Fruit fly (Drosophila melanogaster) whole organism, prepupa: ENCODE results near the gene CG14435.
A peak's percentile ranks its signal among the peaks of the same experiment; 100 is the strongest.

Experiments
- Blimp-1 ChIP-seq: fragments of 200-800 bp; sonication (Bioruptor generic); optimal IDR thresholded peaks from 3 replicates; lab custom pipeline; 2017; ENCODE audit warnings: missing biosample characterization, missing genetic modification characterization, mild to moderate bottlenecking, moderate library complexity, missing genetic modification reagents
- CG11294 ChIP-seq: fragments of 200-800 bp; sonication (Bioruptor generic); IDR thresholded peaks from 2 replicates; pipeline ENCODE4 v1.3.6; 2022; ENCODE audit warnings: missing biosample characterization, missing genetic modification characterization
- CG11762 ChIP-seq: fragments of 200-800 bp; sonication (Bioruptor generic); optimal IDR thresholded peaks from 3 replicates; lab custom pipeline; 2016; ENCODE audit warnings: missing biosample characterization, missing genetic modification characterization; ENCODE audit not compliant: insufficient read depth
- CG11902 ChIP-seq: fragments of 200-800 bp; sonication (Bioruptor generic); optimal IDR thresholded peaks from 3 replicates; lab custom pipeline; 2016; ENCODE audit warnings: missing biosample characterization, missing genetic modification characterization
- CG15336 ChIP-seq: fragments of 200-800 bp; sonication (Bioruptor generic); IDR thresholded peaks from 2 replicates; pipeline ENCODE4 v1.3.6; 2022; ENCODE audit warnings: missing biosample characterization, missing genetic modification characterization
- CG3032 ChIP-seq: fragments of 200-800 bp; optimal IDR thresholded peaks from 2 replicates; lab custom pipeline; 2019; ENCODE audit warnings: missing biosample characterization, mild to moderate bottlenecking, missing genetic modification characterization, moderate library complexity
- CG32006 ChIP-seq: fragments of 200-800 bp; sonication (Bioruptor generic); optimal IDR thresholded peaks from 3 replicates; lab custom pipeline; 2017; ENCODE audit warnings: missing biosample characterization, mild to moderate bottlenecking, missing genetic modification characterization
- CG34406 ChIP-seq: fragments of 200-800 bp; sonication (Bioruptor generic); optimal IDR thresholded peaks from 3 replicates; lab custom pipeline; 2016; ENCODE audit warnings: missing biosample characterization, missing genetic modification characterization
- CG3919 ChIP-seq: fragments of 200-800 bp; sonication (Bioruptor generic); optimal IDR thresholded peaks from 3 replicates; lab custom pipeline; 2016; ENCODE audit warnings: missing biosample characterization, missing genetic modification characterization
- CG6163 ChIP-seq: fragments of 200-800 bp; sonication (Bioruptor generic); IDR thresholded peaks from 3 replicates; pipeline ENCODE4 v1.3.6; 2022; ENCODE audit warnings: missing biosample characterization, missing genetic modification characterization
- CG6276 ChIP-seq: fragments of 200-800 bp; sonication (Bioruptor generic); optimal IDR thresholded peaks from 2 replicates; lab custom pipeline; 2017; ENCODE audit warnings: missing biosample characterization, mild to moderate bottlenecking, missing genetic modification characterization
- CG6792 ChIP-seq: fragments of 200-800 bp; sonication (Bioruptor generic); optimal IDR thresholded peaks from 3 replicates; lab custom pipeline; 2016; ENCODE audit warnings: missing biosample characterization, missing genetic modification characterization
- CG6808 ChIP-seq: fragments of 200-800 bp; sonication (Bioruptor generic); optimal IDR thresholded peaks from 3 replicates; lab custom pipeline; 2017; ENCODE audit warnings: missing biosample characterization, missing genetic modification characterization, mild to moderate bottlenecking, moderate library complexity, missing genetic modification reagents
- CG6854 ChIP-seq: fragments of 200-800 bp; sonication (Bioruptor generic); optimal IDR thresholded peaks from 2 replicates; lab custom pipeline; 2017; ENCODE audit warnings: missing biosample characterization, mild to moderate bottlenecking, missing genetic modification characterization
- CG8119 ChIP-seq: fragments of 200-800 bp; sonication (Bioruptor generic); IDR thresholded peaks from 3 replicates; pipeline ENCODE4 v1.3.6; 2022; ENCODE audit warnings: missing biosample characterization, missing genetic modification characterization
- CG8319 ChIP-seq: fragments of 200-800 bp; sonication (Bioruptor generic); optimal IDR thresholded peaks from 3 replicates; lab custom pipeline; 2016; ENCODE audit warnings: missing biosample characterization, missing genetic modification characterization
- CG8632 ChIP-seq: fragments of 200-800 bp; sonication (Bioruptor generic); optimal IDR thresholded peaks from 3 replicates; lab custom pipeline; 2016; ENCODE audit warnings: missing biosample characterization, missing genetic modification characterization
- Eip78C ChIP-seq: fragments of 200-800 bp; sonication (Bioruptor generic); peaks from one replicate; lab custom pipeline; 2016; ENCODE audit warnings: missing biosample characterization, missing genetic modification characterization
- Eip93F ChIP-seq: fragments of 200-800 bp; sonication (Bioruptor generic); optimal IDR thresholded peaks from 2 replicates; lab custom pipeline; 2016; ENCODE audit warnings: missing biosample characterization, mild to moderate bottlenecking, missing genetic modification characterization
- Ets21C ChIP-seq: fragments of 200-800 bp; sonication (Bioruptor generic); optimal IDR thresholded peaks from 3 replicates; lab custom pipeline; 2016; ENCODE audit warnings: missing biosample characterization, missing genetic modification characterization
- Ets96B ChIP-seq: fragments of 200-800 bp; optimal IDR thresholded peaks from 2 replicates; lab custom pipeline; 2019; ENCODE audit warnings: missing biosample characterization, mild to moderate bottlenecking, missing genetic modification characterization, moderate library complexity
- Gug ChIP-seq: fragments of 200-800 bp; sonication (Bioruptor generic); IDR thresholded peaks from 2 replicates; pipeline ENCODE4 v1.3.6; 2022; ENCODE audit warnings: missing biosample characterization, missing genetic modification characterization
- Hr39 ChIP-seq: fragments of 200-800 bp; sonication (Bioruptor generic); optimal IDR thresholded peaks from 2 replicates; lab custom pipeline; 2016; ENCODE audit warnings: missing biosample characterization, missing genetic modification characterization
- Hr4 ChIP-seq: fragments of 200-800 bp; sonication (Bioruptor generic); optimal IDR thresholded peaks from 3 replicates; lab custom pipeline; 2016; ENCODE audit warnings: missing biosample characterization, missing genetic modification characterization
- Lpt ChIP-seq: fragments of 200-800 bp; sonication (Bioruptor generic); optimal IDR thresholded peaks from 3 replicates; lab custom pipeline; 2016; ENCODE audit warnings: missing biosample characterization, missing genetic modification characterization
- Met ChIP-seq: fragments of 200-800 bp; sonication (Bioruptor generic); optimal IDR thresholded peaks from 3 replicates; lab custom pipeline; 2016; ENCODE audit warnings: missing biosample characterization, missing genetic modification characterization
- OdsH ChIP-seq: fragments of 200-800 bp; sonication (Bioruptor generic); optimal IDR thresholded peaks from 3 replicates; lab custom pipeline; 2016; ENCODE audit warnings: missing biosample characterization, missing genetic modification characterization
- Sox102F ChIP-seq: fragments of 200-800 bp; sonication (Bioruptor generic); optimal IDR thresholded peaks from 2 replicates; lab custom pipeline; 2016; ENCODE audit warnings: missing biosample characterization, mild to moderate bottlenecking, missing genetic modification characterization
- Sox14 ChIP-seq: fragments of 200-800 bp; sonication (Bioruptor generic); optimal IDR thresholded peaks from 3 replicates; lab custom pipeline; 2016; ENCODE audit warnings: missing biosample characterization, missing genetic modification characterization
- Sox15 ChIP-seq: fragments of 200-800 bp; sonication (Bioruptor generic); optimal IDR thresholded peaks from 3 replicates; lab custom pipeline; 2016; ENCODE audit warnings: missing biosample characterization, missing genetic modification characterization
- achi ChIP-seq: fragments of 200-800 bp; sonication (Bioruptor generic); optimal IDR thresholded peaks from 3 replicates; lab custom pipeline; 2016; ENCODE audit warnings: missing biosample characterization, missing genetic modification characterization
- cyc ChIP-seq: fragments of 200-800 bp; sonication (Bioruptor generic); optimal IDR thresholded peaks from 3 replicates; lab custom pipeline; 2016; ENCODE audit warnings: missing biosample characterization, missing genetic modification characterization
- dac ChIP-seq: fragments of 200-800 bp; sonication (Bioruptor generic); optimal IDR thresholded peaks from 2 replicates; lab custom pipeline; 2017; ENCODE audit warnings: missing biosample characterization, mild to moderate bottlenecking, missing genetic modification characterization
- dsx ChIP-seq: fragments of 200-800 bp; optimal IDR thresholded peaks from 3 replicates; lab custom pipeline; 2019; ENCODE audit warnings: missing biosample characterization, mild to moderate bottlenecking, missing genetic modification characterization, moderate library complexity; ENCODE audit not compliant: poor library complexity, severe bottlenecking
- eg ChIP-seq: fragments of 200-800 bp; sonication (Bioruptor generic); IDR thresholded peaks from 3 replicates; pipeline ENCODE4 v1.3.6; 2022; ENCODE audit warnings: missing biosample characterization, missing genetic modification characterization
- esn ChIP-seq: fragments of 200-800 bp; sonication (Bioruptor generic); optimal IDR thresholded peaks from 2 replicates; lab custom pipeline; 2016; ENCODE audit warnings: missing biosample characterization, mild to moderate bottlenecking, missing genetic modification characterization, moderate library complexity
- fd59A ChIP-seq: fragments of 200-800 bp; sonication (Bioruptor generic); optimal IDR thresholded peaks from 2 replicates; lab custom pipeline; 2017; ENCODE audit warnings: missing biosample characterization, mild to moderate bottlenecking, missing genetic modification characterization, missing genetic modification reagents
- fd85E ChIP-seq: fragments of 200-800 bp; sonication (Bioruptor generic); optimal IDR thresholded peaks from 3 replicates; lab custom pipeline; 2016; ENCODE audit warnings: missing biosample characterization, missing genetic modification characterization
- net ChIP-seq: fragments of 200-800 bp; sonication (Bioruptor generic); optimal IDR thresholded peaks from 3 replicates; lab custom pipeline; 2016; ENCODE audit warnings: missing biosample characterization, missing genetic modification characterization
- salr ChIP-seq, 2 experiments: fragments of 200-800 bp; sonication (Bioruptor generic); optimal IDR thresholded peaks; 3 replicates each; lab custom pipeline; 2016 to 2018; ENCODE audit warnings: missing biosample characterization in 2 of 2, missing genetic modification characterization in 2 of 2, mild to moderate bottlenecking in 1 of 2
- spab ChIP-seq: fragments of 200-800 bp; sonication (Bioruptor generic); optimal IDR thresholded peaks from 2 replicates; lab custom pipeline; 2017; ENCODE audit warnings: missing biosample characterization, mild to moderate bottlenecking, missing genetic modification characterization, missing genetic modification reagents
- ss ChIP-seq, 2 experiments: fragments of 200-800 bp; sonication (Bioruptor generic); optimal IDR thresholded peaks; 2 replicates in 1 of 2; 3 replicates in 1 of 2; lab custom pipeline; 2017 to 2018; ENCODE audit warnings: mild to moderate bottlenecking in 2 of 2, missing biosample characterization in 2 of 2, missing genetic modification characterization in 2 of 2, moderate library complexity in 1 of 2
- svp ChIP-seq: fragments of 200-800 bp; sonication (Bioruptor generic); peaks from one replicate; lab custom pipeline; 2016; ENCODE audit warnings: missing biosample characterization, missing genetic modification characterization
- topi ChIP-seq: fragments of 200-800 bp; sonication (Bioruptor generic); optimal IDR thresholded peaks from 3 replicates; lab custom pipeline; 2016; ENCODE audit warnings: missing biosample characterization, missing genetic modification characterization
- vri ChIP-seq: fragments of 200-800 bp; sonication (Bioruptor generic); optimal IDR thresholded peaks from 3 replicates; lab custom pipeline; 2016; ENCODE audit warnings: missing biosample characterization, mild to moderate bottlenecking, missing genetic modification characterization

CG14435 gene

dm6 chrX:6793390-6793789, 50.3 kb downstream of the CG14435 start (continued):
- TF ChIP-seq Sox102F (GFP tag; lab: Kevin White, UChicago), result peak; percentile 59
- TF ChIP-seq eg (GFP tag; lab: Robert Waterston, UW), result peak; percentile 96
- TF ChIP-seq salr (GFP tag; optimal IDR thresholded peaks at IDR 0.05; lab: Kevin White, UChicago), result peak; percentile 28 to 72
- peak; percentile 23 for TF ChIP-seq vri
- TF ChIP-seq CG6163 (GFP tag; lab: Robert Waterston, UW), result peak; percentile 90
- TF ChIP-seq spab (GFP tag; lab: Kevin White, UChicago), result peak; percentile 25
- TF ChIP-seq ss (GFP tag; optimal IDR thresholded peaks at IDR 0.05; lab: Kevin White, UChicago), result peak in 1 of 2 experiments; percentile 32
- peak; percentile 45 for TF ChIP-seq Sox15 (GFP tag; lab: Kevin White, UChicago)
- peak; percentile 85 for TF ChIP-seq CG3919 (GFP tag; lab: Kevin White, UChicago)
- TF ChIP-seq CG8119 (GFP tag; lab: Robert Waterston, UW), result peak; percentile 93
- TF ChIP-seq OdsH (GFP tag; lab: Kevin White, UChicago), result peak; percentile 85
- peak; percentile 91 for TF ChIP-seq dac (GFP tag; lab: Kevin White, UChicago)
- TF ChIP-seq CG3032 (tag; lab: Kevin White, UChicago), result peak; percentile 38
- peak; percentile 62 for TF ChIP-seq Met
- peak; percentile 97 for TF ChIP-seq Hr4 (GFP tag; lab: Kevin White, UChicago)
- peak; percentile 74 for TF ChIP-seq svp
- peak; percentile 23 for TF ChIP-seq Ets21C (GFP tag; lab: Kevin White, UChicago)
- TF ChIP-seq CG8319 (GFP tag; lab: Kevin White, UChicago), result peak; percentile 58
- TF ChIP-seq Eip93F (GFP tag; lab: Kevin White, UChicago), result no peak

DNA sequence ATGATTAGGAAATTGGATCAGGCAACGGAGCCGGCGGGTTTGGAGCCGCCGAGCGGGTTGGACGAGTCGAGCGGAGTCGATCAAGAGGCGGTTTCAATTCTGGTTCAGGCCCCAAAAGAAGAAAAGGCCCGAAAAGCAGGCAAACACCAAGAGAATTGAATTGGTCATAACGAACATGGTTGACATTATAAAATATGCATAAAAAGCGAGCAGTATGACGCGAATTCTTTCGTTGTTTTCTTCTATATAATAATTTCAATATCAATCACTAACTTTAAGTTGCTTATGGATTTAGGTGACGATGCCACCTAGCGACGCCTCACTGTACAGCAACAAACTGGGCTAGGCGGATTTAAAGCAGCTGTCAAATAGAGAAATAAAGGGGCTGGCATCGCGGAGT, 50.8 kb downstream of the CG14435 start:
- TF ChIP-seq CG11294 (GFP tag; lab: Robert Waterston, UW), result peak; percentile 37; the same call in 1 of the 2 replicates
- TF ChIP-seq Gug (GFP tag; lab: Robert Waterston, UW), result peak; percentile 37; the same call in 1 of the 2 replicates
- TF ChIP-seq salr (GFP tag; optimal IDR thresholded peaks at IDR 0.05; lab: Kevin White, UChicago), result no peak
- TF ChIP-seq CG15336 (GFP tag; lab: Robert Waterston, UW), result peak; percentile 29; the same call in 1 of the 2 replicates
- peak; percentile 68 for TF ChIP-seq eg (GFP tag; lab: Robert Waterston, UW)
- peak; percentile 60; the same call in 1 of the 3 replicates for TF ChIP-seq CG6163 (GFP tag; lab: Robert Waterston, UW)
- TF ChIP-seq Sox14, result no peak
- no peak for TF ChIP-seq net
- no peak for TF ChIP-seq CG6808

- TF ChIP-seq Eip78C (GFP tag; lab: Kevin White, UChicago), result peak; percentile 92
- peak; percentile 41 for TF ChIP-seq Ets21C (GFP tag; lab: Kevin White, UChicago)
- peak; percentile 91 for TF ChIP-seq CG32006
- TF ChIP-seq eg (GFP tag; lab: Robert Waterston, UW), result peak; percentile 93
- peak; percentile 38 for TF ChIP-seq Ets96B (tag; lab: Kevin White, UChicago)
- TF ChIP-seq CG6276, result peak; percentile 84
- TF ChIP-seq CG3032 (tag; lab: Kevin White, UChicago), result peak; percentile 8
- TF ChIP-seq cyc, result peak; percentile 75
- peak; percentile 33 for TF ChIP-seq CG11902 (GFP tag; lab: Kevin White, UChicago)
- TF ChIP-seq fd59A, result no peak
- no peak for TF ChIP-seq ss (GFP tag; optimal IDR thresholded peaks at IDR 0.05; lab: Kevin White, UChicago)
- TF ChIP-seq esn (GFP tag; lab: Kevin White, UChicago), result peak; percentile 77
- peak; percentile 74 for TF ChIP-seq achi (GFP tag; lab: Kevin White, UChicago)
- peak; percentile 65 for TF ChIP-seq CG34406 (GFP tag; lab: Kevin White, UChicago)
- no peak for TF ChIP-seq Hr39 (GFP tag; lab: Kevin White, UChicago)
- peak; percentile 77 for TF ChIP-seq topi (GFP tag; lab: Kevin White, UChicago)
- peak; percentile 88 for TF ChIP-seq Hr4 (GFP tag; lab: Kevin White, UChicago)
- peak; percentile 63 for TF ChIP-seq CG8632 (GFP tag; lab: Kevin White, UChicago)
- peak; percentile 49 for TF ChIP-seq CG11762 (GFP tag; lab: Kevin White, UChicago)
- TF ChIP-seq CG3919 (GFP tag; lab: Kevin White, UChicago), result peak; percentile 74
- no peak for TF ChIP-seq Met
- peak; percentile 57 for TF ChIP-seq vri
- TF ChIP-seq svp, result peak; percentile 68
- TF ChIP-seq dsx, result no peak
- peak in 1 of 2 experiments; percentile 49 for TF ChIP-seq salr (GFP tag; optimal IDR thresholded peaks at IDR 0.05; lab: Kevin White, UChicago)
- TF ChIP-seq Sox102F (GFP tag; lab: Kevin White, UChicago), result peak; percentile 78
- TF ChIP-seq fd85E, result no peak
- TF ChIP-seq CG6854 (GFP tag; lab: Kevin White, UChicago), result no peak
- TF ChIP-seq Blimp-1, result no peak
- TF ChIP-seq Lpt (GFP tag; lab: Kevin White, UChicago), result peak; percentile 69
- TF ChIP-seq CG15336 (GFP tag; lab: Robert Waterston, UW), result peak; percentile 93
- TF ChIP-seq CG6792 (GFP tag; lab: Kevin White, UChicago), result peak; percentile 64
- peak; percentile 38 for TF ChIP-seq Sox15 (GFP tag; lab: Kevin White, UChicago)
These were observed 52.2 kb downstream of the CG14435 start for dm6 chrX:6791531-6791930.
